Fruit fly (Drosophila melanogaster): ENCODE results near the gene Qsox4.

Gene Qsox4

DNA sequence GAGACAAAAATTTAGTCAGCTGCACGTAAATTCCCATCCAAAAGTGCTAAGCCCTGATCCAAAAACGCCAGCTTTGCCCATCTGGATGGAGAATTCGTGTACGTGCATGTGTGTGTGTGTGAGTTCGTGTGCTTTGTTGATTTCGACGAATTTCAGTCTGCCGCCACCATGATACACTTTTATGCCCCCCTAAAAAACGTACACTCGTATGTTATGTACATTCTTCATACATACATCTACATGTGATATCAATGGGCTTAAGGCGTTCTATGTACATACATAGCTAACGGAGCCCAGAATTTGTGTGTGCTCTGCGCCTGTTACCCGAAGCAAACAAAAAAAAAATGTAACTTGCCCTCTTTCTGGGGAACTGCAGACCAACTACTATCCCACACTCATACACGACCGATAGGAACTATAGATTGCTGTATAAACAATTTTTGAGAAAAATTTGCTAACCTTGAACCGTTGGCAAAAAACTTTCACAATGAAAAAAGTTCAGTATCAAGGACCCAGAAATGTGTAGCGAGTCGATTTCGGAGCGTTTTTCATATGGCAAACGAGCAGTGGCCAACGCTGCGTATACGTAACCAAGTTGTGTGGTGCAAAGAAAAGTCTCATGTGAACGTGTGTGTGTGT is 23.3 kb downstream of the Qsox4 start (continued):
- TF ChIP-seq Pdp1 (GFP tag; optimal IDR thresholded peaks at IDR 0.05) (peak in 1 of 2 experiments; percentile 51), trem (tag; optimal IDR thresholded peaks at IDR 0.05) (no peak), sqz (GFP tag; optimal IDR thresholded peaks at IDR 0.05) (peak; percentile 78), vvl (GFP tag; IDR thresholded peaks at IDR 0.05) (peak; percentile 46; the same call in 1 of the 2 replicates), so (GFP tag; IDR thresholded peaks at IDR 0.05) (0 out of 3 replicates have a peak, but pooled peaks have one; percentile 9), Ravus (GFP tag; IDR thresholded peaks at IDR 0.05) (no peak), CG17361 (GFP tag; IDR thresholded peaks at IDR 0.05) (no peak), CG5953 (GFP tag; IDR thresholded peaks at IDR 0.05) (no peak), HLH54F (GFP tag; optimal IDR thresholded peaks at IDR 0.05) (no peak), pb (GFP tag; optimal IDR thresholded peaks at IDR 0.05) (no peak), sr (GFP tag; IDR thresholded peaks at IDR 0.05) (no peak), unpg (GFP tag; optimal IDR thresholded peaks at IDR 0.05) (no peak), Nf-YA (GFP tag; IDR thresholded peaks at IDR 0.05) (no peak), gfzf (GFP tag; optimal IDR thresholded peaks at IDR 0.05) (no peak), CG5245 (GFP tag; optimal IDR thresholded peaks at IDR 0.05) (no peak), CG17612 (GFP tag; IDR thresholded peaks at IDR 0.05) (0 out of 2 replicates have a peak, but pooled peaks have one; percentile 7), Taf1 (GFP tag; IDR thresholded peaks at IDR 0.05) (no peak), tup (GFP tag; optimal IDR thresholded peaks at IDR 0.05) (no peak), CG4820 (GFP tag; optimal IDR thresholded peaks at IDR 0.05) (no peak), CG1602 (GFP tag; optimal IDR thresholded peaks at IDR 0.05) (no peak), CG10654 (GFP tag; optimal IDR thresholded peaks at IDR 0.05) (no peak), CG9609 (GFP tag; optimal IDR thresholded peaks at IDR 0.05) (no peak), CG10274 (GFP tag; optimal IDR thresholded peaks at IDR 0.05) (no peak), CG6791 (GFP tag; IDR thresholded peaks at IDR 0.05; ENCODE audit: partially characterized antibody) (no peak), Chrac-16 (GFP tag; optimal IDR thresholded peaks at IDR 0.05) (no peak), Fer1 (GFP tag; optimal IDR thresholded peaks at IDR 0.05) (peak; percentile 60), Dfd (GFP tag; optimal IDR thresholded peaks at IDR 0.05) (no peak), BEAF-32 (GFP tag; optimal IDR thresholded peaks at IDR 0.05) (no peak), ro (GFP tag; IDR thresholded peaks at IDR 0.05) (no peak), CHES-1-like (GFP tag; optimal IDR thresholded peaks at IDR 0.05) (no peak), CG8281 (tag; optimal IDR thresholded peaks at IDR 0.05) (no peak), exex (tag; optimal IDR thresholded peaks at IDR 0.05) (no peak), CG6854 (GFP tag; optimal IDR thresholded peaks at IDR 0.05) (no peak), CG32772 (GFP tag; IDR thresholded peaks at IDR 0.05) (no peak), Myb (GFP tag; optimal IDR thresholded peaks at IDR 0.05) (no peak), fd96Cb (tag; optimal IDR thresholded peaks at IDR 0.05) (no peak), Dip2 (GFP tag; IDR thresholded peaks at IDR 0.05) (no peak), grn (GFP tag; optimal IDR thresholded peaks at IDR 0.05) (no peak), ewg (GFP tag; optimal IDR thresholded peaks at IDR 0.05) (no peak), Dp (GFP tag; optimal IDR thresholded peaks at IDR 0.05) (no peak), Optix (GFP tag; IDR thresholded peaks at IDR 0.05) (no peak), B-H1 (GFP tag; IDR thresholded peaks at IDR 0.05) (no peak), CG1792 (GFP tag; optimal IDR thresholded peaks at IDR 0.05) (no peak), CG8765 (GFP tag; IDR thresholded peaks at IDR 0.05) (no peak), CG12299 (tag; optimal IDR thresholded peaks at IDR 0.05) (peak; percentile 30), Hmx (GFP tag; optimal IDR thresholded peaks at IDR 0.05) (no peak), phol (tag; optimal IDR thresholded peaks at IDR 0.05) (no peak), twi (tag; optimal IDR thresholded peaks at IDR 0.05) (no peak), CG14667 (GFP tag; IDR thresholded peaks at IDR 0.05) (no peak), p53 (GFP tag; optimal IDR thresholded peaks at IDR 0.05) (no peak), pho (GFP tag; optimal IDR thresholded peaks at IDR 0.05) (peak; percentile 2)

All from whole organism, embryonic.